Fruit fly (Drosophila melanogaster) whole organism, embryonic: ENCODE data around the gene Coa8.
A peak's percentile ranks its signal among the peaks of the same experiment; 100 is the strongest.

Experiments used
- Atf-2 ChIP-seq: fragments of 200-800 bp; sonication (Bioruptor generic); optimal IDR thresholded peaks from 2 replicates; lab custom pipeline; 2016; ENCODE audit warnings: missing biosample characterization, missing genetic modification characterization
- CG12104 ChIP-seq: fragments of 200-800 bp; sonication (Bioruptor generic); optimal IDR thresholded peaks from 3 replicates; lab custom pipeline; 2016; ENCODE audit warnings: missing biosample characterization, missing genetic modification characterization
- CG1233 ChIP-seq: fragments of 200-800 bp; sonication (Bioruptor generic); optimal IDR thresholded peaks from 4 replicates; lab custom pipeline; 2018; ENCODE audit warnings: missing biosample characterization, mild to moderate bottlenecking, missing genetic modification characterization
- CG13624 ChIP-seq: fragments of 200-800 bp; sonication (Bioruptor generic); optimal IDR thresholded peaks from 2 replicates; lab custom pipeline; 2016; ENCODE audit warnings: missing biosample characterization, missing genetic modification characterization
- CG15073 ChIP-seq: fragments of 200-800 bp; sonication (Bioruptor generic); optimal IDR thresholded peaks from 2 replicates; lab custom pipeline; 2016; ENCODE audit warnings: missing biosample characterization, missing genetic modification characterization
- CG1647 ChIP-seq: fragments of 200-800 bp; sonication (Bioruptor generic); optimal IDR thresholded peaks from 3 replicates; lab custom pipeline; 2016; ENCODE audit warnings: missing biosample characterization, missing genetic modification characterization
- CG17829 ChIP-seq: fragments of 200-800 bp; optimal IDR thresholded peaks from 2 replicates; lab custom pipeline; 2019; ENCODE audit warnings: missing biosample characterization, mild to moderate bottlenecking, missing genetic modification characterization, moderate library complexity
- CG18619 ChIP-seq: fragments of 200-800 bp; sonication (Bioruptor generic); optimal IDR thresholded peaks from 3 replicates; lab custom pipeline; 2017; ENCODE audit warnings: missing biosample characterization, mild to moderate bottlenecking, missing genetic modification characterization
- CG2120 ChIP-seq: fragments of 200-800 bp; sonication (Bioruptor generic); optimal IDR thresholded peaks from 3 replicates; lab custom pipeline; 2016; ENCODE audit warnings: missing biosample characterization, missing genetic modification characterization
- CG32532 ChIP-seq: fragments of 200-800 bp; sonication (Bioruptor generic); IDR thresholded peaks from 2 replicates; pipeline ENCODE4 v1.3.6; 2022; ENCODE audit warnings: missing biosample characterization, missing genetic modification characterization
- CG4617 ChIP-seq: fragments of 200-800 bp; sonication (Bioruptor generic); optimal IDR thresholded peaks from 3 replicates; lab custom pipeline; 2016; ENCODE audit warnings: missing biosample characterization, missing genetic modification characterization, borderline replicate concordance
- CG7786 ChIP-seq: fragments of 200-800 bp; sonication (Bioruptor generic); optimal IDR thresholded peaks from 2 replicates; lab custom pipeline; 2016; ENCODE audit warnings: missing biosample characterization, missing genetic modification characterization
- CG7928 ChIP-seq: fragments of 200-800 bp; sonication (Bioruptor generic); optimal IDR thresholded peaks from 2 replicates; lab custom pipeline; 2017; ENCODE audit warnings: missing biosample characterization, mild to moderate bottlenecking, missing genetic modification characterization
- CG9609 ChIP-seq: fragments of 200-800 bp; sonication (Bioruptor generic); optimal IDR thresholded peaks from 3 replicates; lab custom pipeline; 2016; ENCODE audit warnings: missing biosample characterization, missing genetic modification characterization
- CG9797 ChIP-seq: fragments of 200-800 bp; sonication (Bioruptor generic); optimal IDR thresholded peaks from 3 replicates; lab custom pipeline; 2018; ENCODE audit warnings: missing biosample characterization, mild to moderate bottlenecking, missing genetic modification characterization
- CHES-1-like ChIP-seq: fragments of 200-800 bp; sonication (Bioruptor generic); optimal IDR thresholded peaks from 2 replicates; lab custom pipeline; 2016; ENCODE audit warnings: missing biosample characterization, missing genetic modification characterization
- CoRest ChIP-seq: fragments of 200-800 bp; sonication (Bioruptor generic); optimal IDR thresholded peaks from 3 replicates; lab custom pipeline; 2018; ENCODE audit warnings: missing biosample characterization, mild to moderate bottlenecking, missing genetic modification characterization, moderate library complexity
- Dbx ChIP-seq: fragments of 200-800 bp; sonication (Bioruptor generic); IDR thresholded peaks from 3 replicates; pipeline ENCODE4 v1.3.6; 2022; ENCODE audit warnings: missing biosample characterization, missing genetic modification characterization
- Ets97D ChIP-seq: fragments of 200-800 bp; sonication (Bioruptor generic); optimal IDR thresholded peaks from 3 replicates; lab custom pipeline; 2016; ENCODE audit warnings: missing biosample characterization, missing genetic modification characterization
- Gsc ChIP-seq: fragments of 200-800 bp; sonication (Bioruptor generic); IDR thresholded peaks from 2 replicates; pipeline ENCODE4 v1.3.6; 2022; ENCODE audit warnings: missing biosample characterization, missing genetic modification characterization
- Gug ChIP-seq: fragments of 200-800 bp; sonication (Bioruptor generic); IDR thresholded peaks from 4 replicates; pipeline ENCODE4 v1.3.6; 2022; ENCODE audit warnings: missing biosample characterization, missing genetic modification characterization
- HmgD ChIP-seq: fragments of 200-800 bp; sonication (Bioruptor generic); optimal IDR thresholded peaks from 3 replicates; lab custom pipeline; 2016; ENCODE audit warnings: missing biosample characterization, missing genetic modification characterization
- HmgZ ChIP-seq: fragments of 200-800 bp; sonication (Bioruptor generic); optimal IDR thresholded peaks from 2 replicates; lab custom pipeline; 2018; ENCODE audit warnings: missing biosample characterization, mild to moderate bottlenecking, missing genetic modification characterization
- Lim3 ChIP-seq: fragments of 200-800 bp; sonication (Bioruptor generic); IDR thresholded peaks from 2 replicates; pipeline ENCODE4 v1.3.6; 2022; ENCODE audit warnings: missing biosample characterization, missing genetic modification characterization
- MESR4 ChIP-seq: fragments of 200-800 bp; sonication (Bioruptor generic); optimal IDR thresholded peaks from 2 replicates; lab custom pipeline; 2018; ENCODE audit warnings: missing biosample characterization, mild to moderate bottlenecking, missing genetic modification characterization, moderate library complexity
- Mad ChIP-seq: fragments of 200-800 bp; sonication (Bioruptor generic); optimal IDR thresholded peaks from 2 replicates; lab custom pipeline; 2016; ENCODE audit warnings: missing biosample characterization, missing genetic modification characterization
- Med ChIP-seq: fragments of 200-800 bp; sonication (Bioruptor generic); peaks from one replicate; lab custom pipeline; 2016; ENCODE audit warnings: missing biosample characterization, missing genetic modification characterization, mild to moderate bottlenecking, inconsistent platforms, moderate library complexity
- NC2α ChIP-seq: fragments of 200-800 bp; sonication (Bioruptor generic); optimal IDR thresholded peaks from 2 replicates; lab custom pipeline; 2016; ENCODE audit warnings: missing biosample characterization, missing genetic modification characterization
- NC2β ChIP-seq: fragments of 200-800 bp; sonication (Bioruptor generic); optimal IDR thresholded peaks from 2 replicates; lab custom pipeline; 2016; ENCODE audit warnings: missing biosample characterization, missing genetic modification characterization
- Neu2 ChIP-seq: fragments of 200-800 bp; sonication (Bioruptor generic); optimal IDR thresholded peaks from 3 replicates; lab custom pipeline; 2016; ENCODE audit warnings: missing biosample characterization, missing genetic modification characterization, borderline replicate concordance
- Pdp1 ChIP-seq, 2 experiments: fragments of 200-800 bp; sonication (Bioruptor generic); optimal IDR thresholded peaks; 3 replicates each; lab custom pipeline; 2016; ENCODE audit warnings: missing biosample characterization in 2 of 2, missing genetic modification characterization in 2 of 2, mild to moderate bottlenecking in 1 of 2, moderate library complexity in 1 of 2
- Rfx ChIP-seq: fragments of 200-800 bp; sonication (Bioruptor generic); IDR thresholded peaks from 2 replicates; pipeline ENCODE4 v1.3.6; 2022; ENCODE audit warnings: missing biosample characterization, missing genetic modification characterization
- Six4 ChIP-seq: fragments of 200-800 bp; sonication (Bioruptor generic); optimal IDR thresholded peaks from 2 replicates; lab custom pipeline; 2016; ENCODE audit warnings: missing biosample characterization, missing genetic modification characterization
- Xbp1 ChIP-seq: fragments of 200-800 bp; sonication (Bioruptor generic); optimal IDR thresholded peaks from 3 replicates; lab custom pipeline; 2016; ENCODE audit warnings: missing biosample characterization, mild to moderate bottlenecking, missing genetic modification characterization
- abd-A ChIP-seq: fragments of 200-800 bp; sonication (Bioruptor generic); optimal IDR thresholded peaks from 3 replicates; lab custom pipeline; 2019; ENCODE audit warnings: missing biosample characterization, mild to moderate bottlenecking, missing genetic modification characterization, moderate library complexity
- corto ChIP-seq: fragments of 200-800 bp; sonication (Bioruptor generic); optimal IDR thresholded peaks from 2 replicates; lab custom pipeline; 2016; ENCODE audit warnings: missing biosample characterization, mild to moderate bottlenecking, missing genetic modification characterization, moderate library complexity
- fd102C ChIP-seq: fragments of 200-800 bp; sonication (Bioruptor generic); optimal IDR thresholded peaks from 2 replicates; lab custom pipeline; 2018; ENCODE audit warnings: missing biosample characterization, mild to moderate bottlenecking, missing genetic modification characterization, moderate library complexity
- fd96Cb ChIP-seq: fragments of 200-800 bp; sonication (Bioruptor generic); optimal IDR thresholded peaks from 2 replicates; lab custom pipeline; 2018; ENCODE audit warnings: missing biosample characterization, mild to moderate bottlenecking, missing genetic modification characterization, moderate library complexity
- grau ChIP-seq: fragments of 200-800 bp; optimal IDR thresholded peaks from 3 replicates; lab custom pipeline; 2019; ENCODE audit warnings: missing biosample characterization, mild to moderate bottlenecking, missing genetic modification characterization, moderate library complexity
- her ChIP-seq: fragments of 200-800 bp; sonication (Bioruptor generic); optimal IDR thresholded peaks from 2 replicates; lab custom pipeline; 2016; ENCODE audit warnings: missing biosample characterization, missing genetic modification characterization
- p53 ChIP-seq: fragments of 200-800 bp; sonication (Bioruptor generic); optimal IDR thresholded peaks from 2 replicates; lab custom pipeline; 2016; ENCODE audit warnings: missing biosample characterization, missing genetic modification characterization
- pzg ChIP-seq: fragments of 200-800 bp; sonication (Bioruptor generic); optimal IDR thresholded peaks from 3 replicates; lab custom pipeline; 2018; ENCODE audit warnings: missing biosample characterization, mild to moderate bottlenecking, missing genetic modification characterization, moderate library complexity
- ro ChIP-seq: fragments of 200-800 bp; sonication (Bioruptor generic); IDR thresholded peaks from 2 replicates; pipeline ENCODE4 v1.3.6; 2022; ENCODE audit warnings: missing biosample characterization, missing genetic modification characterization
- row ChIP-seq: fragments of 200-800 bp; sonication (Bioruptor generic); IDR thresholded peaks from 3 replicates; pipeline ENCODE4 v1.3.6; 2022; ENCODE audit warnings: missing biosample characterization, missing genetic modification characterization
- so ChIP-seq: fragments of 200-800 bp; sonication (Bioruptor generic); IDR thresholded peaks from 3 replicates; pipeline ENCODE4 v1.3.6; 2022; ENCODE audit warnings: missing biosample characterization, missing genetic modification characterization
- zen ChIP-seq: fragments of 200-800 bp; sonication (Bioruptor generic); optimal IDR thresholded peaks from 3 replicates; lab custom pipeline; 2018; ENCODE audit warnings: missing biosample characterization, mild to moderate bottlenecking, missing genetic modification characterization, moderate library complexity

Coa8 gene

DNA sequence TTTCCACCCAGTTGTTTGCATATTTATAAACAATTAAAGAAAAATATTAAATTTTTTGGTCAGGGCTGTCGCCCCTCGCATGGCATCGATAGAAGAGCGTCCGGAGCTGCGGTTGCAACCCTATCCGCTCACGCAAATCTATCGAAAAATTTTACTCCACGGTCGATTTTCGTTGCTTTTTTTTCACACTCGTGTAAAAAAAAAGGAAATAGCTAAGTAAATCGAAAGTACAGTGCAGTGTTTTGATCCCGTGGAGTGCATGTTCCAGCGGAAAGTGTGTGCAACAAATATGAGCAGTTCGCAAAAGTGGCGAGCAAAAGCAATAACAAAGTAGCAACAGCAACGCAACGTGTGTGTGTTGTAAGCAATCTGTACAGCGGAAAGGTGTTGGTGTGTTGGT lies 28.7 kb downstream of the Coa8 start, which contains the start of the genes Edem1 and Rbcn-3B (continued):
- no peak for TF ChIP-seq Gug (GFP tag; lab: Robert Waterston, UW)
- TF ChIP-seq, all 482 proteins: peak for 49

dm6 chrX:1909533-1909932 lies 29.5 kb downstream of the Coa8 start:
- no peak for TF ChIP-seq fd102C (GFP tag; lab: Kevin White, UChicago)
- peak in 1 of 2 experiments; percentile 86 for TF ChIP-seq Pdp1 (GFP tag; optimal IDR thresholded peaks at IDR 0.05; lab: Kevin White, UChicago)
- TF ChIP-seq Rfx: no peak
- 0 out of 2 replicates have a peak, but pooled peaks have one; percentile 16 for TF ChIP-seq CG32532 (GFP tag; lab: Robert Waterston, UW)
- no peak for TF ChIP-seq Dbx (GFP tag; lab: Robert Waterston, UW)
- no peak for TF ChIP-seq NC2α (GFP tag; lab: Kevin White, UChicago)
- TF ChIP-seq grau: peak; percentile 81
- no peak for TF ChIP-seq fd96Cb (tag; lab: Kevin White, UChicago)
- TF ChIP-seq Ets97D (GFP tag; lab: Kevin White, UChicago): no peak
- TF ChIP-seq row (GFP tag; lab: Robert Waterston, UW): peak; percentile 19; the same call in 2 of the 3 replicates
- TF ChIP-seq Med (GFP tag; lab: Kevin White, UChicago): peak; percentile 10
- TF ChIP-seq abd-A (tag; lab: Kevin White, UChicago): no peak
- no peak for TF ChIP-seq CG1647 (GFP tag; lab: Kevin White, UChicago)
- TF ChIP-seq corto (GFP tag; lab: Kevin White, UChicago): no peak

DNA sequence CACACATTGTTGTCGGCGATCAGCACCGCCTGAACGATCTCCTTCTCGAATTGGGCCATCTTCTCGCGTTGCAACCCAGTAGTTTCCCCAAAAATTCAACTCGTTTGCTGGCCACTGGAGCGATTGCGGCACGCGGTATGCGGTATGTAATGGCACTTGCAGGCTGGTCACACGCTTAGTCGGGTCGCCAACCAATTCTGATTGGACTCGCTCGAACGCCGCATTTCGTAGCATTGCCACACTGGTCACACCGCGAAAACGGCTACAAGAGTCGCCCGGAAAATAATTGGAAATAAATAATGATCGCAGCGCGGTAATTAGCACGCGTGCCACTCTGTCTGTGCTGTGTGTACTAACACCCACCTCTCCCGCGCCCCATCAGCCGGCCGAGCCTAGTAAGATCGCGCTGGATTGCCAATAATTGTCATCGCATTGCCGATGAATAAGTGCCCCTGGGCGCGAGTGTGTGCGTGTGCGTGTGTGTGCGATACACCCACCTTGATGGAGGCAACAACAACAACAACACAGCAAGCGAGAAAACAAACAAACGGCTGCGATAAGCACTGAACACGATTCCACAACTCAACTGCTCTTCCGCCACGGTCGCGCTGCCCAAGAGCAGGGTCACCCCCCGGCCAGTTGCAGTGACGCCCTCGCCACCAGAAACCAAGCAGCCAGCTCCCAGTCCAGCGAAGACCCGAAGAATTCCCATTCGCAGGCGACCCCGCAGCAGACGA lies 42.9 kb downstream of the Coa8 start, which contains the start of the genes eIF2Bepsilon and Ocrl:
Gene eIF2Bepsilon (minus strand): TSS at position 110 of the 737 bp plus-strand sequence.
Gene Ocrl (plus strand): TSS at position 217 of the 737 bp plus-strand sequence.
- TF ChIP-seq Xbp1 (GFP tag; lab: Kevin White, UChicago) (no peak), NC2β (no peak), ro (GFP tag; lab: Robert Waterston, UW) (no peak), Atf-2 (no peak), Lim3 (GFP tag; lab: Robert Waterston, UW) (no peak), HmgD (GFP tag; lab: Kevin White, UChicago) (peak; percentile 73), CG7928 (GFP tag; lab: Kevin White, UChicago) (peak; percentile 6), CoRest (tag; lab: Kevin White, UChicago) (no peak), Rfx (0 out of 2 replicates have a peak, but pooled peaks have one; percentile 9), CG13624 (GFP tag; lab: Kevin White, UChicago) (no peak), Six4 (GFP tag; lab: Kevin White, UChicago) (no peak), her (GFP tag; lab: Kevin White, UChicago) (peak; percentile 44), pzg (GFP tag; lab: Kevin White, UChicago) (peak; percentile 98), CG12104 (GFP tag; lab: Kevin White, UChicago) (no peak), Mad (GFP tag; lab: Kevin White, UChicago) (peak; percentile 4), MESR4 (peak; percentile 88), CG7786 (GFP tag; lab: Kevin White, UChicago) (no peak), CHES-1-like (peak; percentile 34), CG9609 (peak; percentile 11), CG2120 (GFP tag; lab: Kevin White, UChicago) (peak; percentile 0), CG18619 (GFP tag; lab: Kevin White, UChicago) (no peak), zen (tag; lab: Kevin White, UChicago) (peak; percentile 56), p53 (GFP tag; lab: Kevin White, UChicago) (peak; percentile 6), row (GFP tag; lab: Robert Waterston, UW) (peak; percentile 23; the same call in 1 of the 3 replicates), CG4617 (peak; percentile 92), CG15073 (GFP tag; lab: Kevin White, UChicago) (no peak), CG9797 (GFP tag; lab: Kevin White, UChicago) (peak; percentile 97), Gsc (GFP tag; lab: Robert Waterston, UW) (no peak), Neu2 (GFP tag; lab: Kevin White, UChicago) (peak; percentile 78), CG1233 (GFP tag; lab: Kevin White, UChicago) (no peak), so (GFP tag; lab: Robert Waterston, UW) (no peak), CG17829 (tag; lab: Kevin White, UChicago) (peak; percentile 25), HmgZ (tag; lab: Kevin White, UChicago) (peak; percentile 82)
